Fruit fly (Drosophila melanogaster): Measurements from ENCODE around the gene CG12951.

DNA sequence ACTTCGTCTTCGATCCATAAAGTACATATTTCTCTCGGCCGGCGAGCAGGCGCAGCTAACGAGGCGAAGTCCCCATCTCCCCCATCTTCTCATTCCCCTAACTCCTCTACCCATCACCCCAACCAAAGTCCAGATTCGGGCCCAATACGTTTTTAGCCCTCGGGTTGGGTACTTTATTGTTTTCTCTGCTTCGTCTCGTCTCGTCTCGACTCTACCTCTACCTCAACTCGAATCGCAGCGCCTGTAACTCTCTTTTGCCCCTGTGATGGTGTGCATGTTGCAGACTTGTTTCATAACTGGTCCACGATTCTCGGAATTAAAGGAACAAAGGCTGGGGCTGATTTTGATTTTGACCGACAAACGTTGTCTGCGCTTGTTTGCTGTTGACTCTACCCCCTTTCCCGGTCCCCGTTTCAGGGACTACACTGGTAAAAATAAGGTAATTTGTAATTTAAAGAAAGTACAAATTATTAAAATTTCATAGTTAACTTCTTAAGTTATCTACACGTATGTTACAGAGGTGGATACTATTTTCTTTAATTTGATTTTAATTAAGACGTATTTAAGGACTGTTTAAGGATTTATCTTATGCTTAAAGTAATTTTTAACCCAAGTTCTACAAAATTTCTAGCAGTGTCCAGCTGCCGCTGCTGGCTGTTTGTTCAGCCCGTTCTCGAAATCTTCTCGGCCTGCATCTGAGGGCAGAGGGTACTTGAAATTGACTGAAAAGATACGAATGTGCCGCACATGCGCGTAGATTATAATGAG lies 48.7 kb upstream of the CG12951 start:
- TF ChIP-seq psq (optimal IDR thresholded peaks at IDR 0.05): no peak
- TF ChIP-seq pan (optimal IDR thresholded peaks at IDR 0.05): peak; percentile 64

Data from whole organism.